ENCODE assay signal across 2 fruit fly cellular contexts in genomic region chrX:17177606-17178005, dm6.
TF ChIP-seq lines count a peak whose summit lies in the region.

No protein-coding gene starts in this region.

- no peak for TF ChIP-seq CTCF in whole organism, embryonic (GFP tag; optimal IDR thresholded peaks at IDR 0.05; lab: Kevin White, UChicago)

TF ChIP-seq in whole organism, embryonic, 481 proteins besides CTCF, POLR2A, EP300 and RAD21:
- TF ChIP-seq pho (GFP tag; optimal IDR thresholded peaks at IDR 0.05; lab: Kevin White, UChicago) (no peak), Sox102F (GFP tag; optimal IDR thresholded peaks at IDR 0.05; lab: Kevin White, UChicago) (no peak), run (tag; optimal IDR thresholded peaks at IDR 0.05; lab: Kevin White, UChicago) (no peak), CG4360 (GFP tag; IDR thresholded peaks at IDR 0.05; lab: Robert Waterston, UW) (peak; percentile 54), CG15011 (GFP tag; optimal IDR thresholded peaks at IDR 0.05; lab: Kevin White, UChicago) (no peak), zen (tag; optimal IDR thresholded peaks at IDR 0.05; lab: Kevin White, UChicago) (peak; percentile 87), CG7987 (GFP tag; optimal IDR thresholded peaks at IDR 0.05; lab: Kevin White, UChicago) (no peak), CG31441 (GFP tag; IDR thresholded peaks at IDR 0.05; lab: Robert Waterston, UW) (no peak), HLH54F (GFP tag; optimal IDR thresholded peaks at IDR 0.05; lab: Kevin White, UChicago) (no peak), luna (GFP tag; optimal IDR thresholded peaks at IDR 0.05; lab: Kevin White, UChicago) (no peak)

TF ChIP-seq in whole organism, prepupa, 60 proteins besides CTCF, POLR2A, EP300 and RAD21:
- no peak for TF ChIP-seq vri (GFP tag; optimal IDR thresholded peaks at IDR 0.05; lab: Kevin White, UChicago)
- no peak for TF ChIP-seq eg (GFP tag; IDR thresholded peaks at IDR 0.05; lab: Robert Waterston, UW)
- peak; percentile 38; the same call in 2 of the 3 replicates for TF ChIP-seq CG6163 (GFP tag; IDR thresholded peaks at IDR 0.05; lab: Robert Waterston, UW)
